Worm (Caenorhabditis elegans): ENCODE measurements around the gene C46H3.2.

DNA sequence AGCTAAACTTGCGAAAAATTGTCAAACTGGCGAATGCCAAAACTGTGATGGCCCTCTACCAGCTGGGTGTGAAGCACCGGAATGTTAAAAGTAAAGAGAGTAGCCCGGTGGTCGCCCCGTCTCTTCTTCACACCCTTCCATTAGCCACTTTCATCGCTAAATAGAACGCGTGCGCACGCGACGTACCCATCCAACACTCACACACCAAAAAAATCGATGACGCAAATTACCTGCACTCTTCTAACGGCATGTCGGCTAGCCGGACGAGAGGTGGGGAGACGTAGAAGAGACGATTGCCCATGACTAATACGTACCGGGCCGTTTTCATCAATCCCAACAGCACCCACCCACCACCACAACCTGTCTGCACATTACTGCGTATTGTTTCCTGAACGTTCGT lies 13.7 kb upstream of the C46H3.2 start:
- TF ChIP-seq W03F9.2 (tag; optimal IDR thresholded peaks at IDR 0.05), result no peak
- no peak for TF ChIP-seq him-1 (tag; optimal IDR thresholded peaks at IDR 0.05)
- no peak for TF ChIP-seq dao-5 (tag; optimal IDR thresholded peaks at IDR 0.05)

Data from whole organism, L4/young adult.